Fruit fly (Drosophila melanogaster): ENCODE measurements around the gene croc.

The croc gene

dm6 chr3L:21476429-21477006 is at the start of gene croc:
TSS of gene croc (minus strand) at chr3L:21476479.
- TF ChIP-seq cad (GFP tag; optimal IDR thresholded peaks at IDR 0.05) (no peak), seq (GFP tag; IDR thresholded peaks at IDR 0.05) (peak; percentile 68; the same call in 1 of the 2 replicates), CG31388 (GFP tag; optimal IDR thresholded peaks at IDR 0.05) (no peak), sc (optimal IDR thresholded peaks at IDR 0.05) (no peak), sc (GFP tag; optimal IDR thresholded peaks at IDR 0.05) (no peak), CG11093 (GFP tag; IDR thresholded peaks at IDR 0.05) (no peak), run (tag; optimal IDR thresholded peaks at IDR 0.05) (no peak), Hand (GFP tag; optimal IDR thresholded peaks at IDR 0.05) (no peak), hb (GFP tag; IDR thresholded peaks at IDR 0.05; ENCODE audit: partially characterized antibody) (no peak), lola (GFP tag; optimal IDR thresholded peaks at IDR 0.05) (peak in 1 of 3 experiments; percentile 54), Med (GFP tag) (no peak), lov (optimal IDR thresholded peaks at IDR 0.05) (no peak), lov (GFP tag; IDR thresholded peaks at IDR 0.05) (0 out of 3 replicates have a peak, but pooled peaks have one; percentile 13), TFAM (GFP tag; optimal IDR thresholded peaks at IDR 0.05) (no peak), tin (GFP tag; optimal IDR thresholded peaks at IDR 0.05) (peak; percentile 33), ci (GFP tag; IDR thresholded peaks at IDR 0.05) (peak; percentile 59; the same call in 1 of the 3 replicates), CG32767 (GFP tag; IDR thresholded peaks at IDR 0.05) (0 out of 2 replicates have a peak, but pooled peaks have one; percentile 27), CG3163 (GFP tag; optimal IDR thresholded peaks at IDR 0.05) (peak; percentile 37), CG4360 (GFP tag; IDR thresholded peaks at IDR 0.05) (peak; percentile 87), Xrp1 (GFP tag; IDR thresholded peaks at IDR 0.05) (no peak), Deaf1 (tag; optimal IDR thresholded peaks at IDR 0.05) (peak; percentile 11), chn (GFP tag; optimal IDR thresholded peaks at IDR 0.05) (no peak), CG11504 (tag; optimal IDR thresholded peaks at IDR 0.05) (no peak), ERR (GFP tag; optimal IDR thresholded peaks at IDR 0.05) (no peak), CG18619 (GFP tag; optimal IDR thresholded peaks at IDR 0.05) (no peak), CG16779 (GFP tag; IDR thresholded peaks at IDR 0.05) (no peak), Trl (optimal IDR thresholded peaks at IDR 0.05) (peak; percentile 87 to 97), Trl (GFP tag; optimal IDR thresholded peaks at IDR 0.05) (peak; percentile 31), ewg (GFP tag; optimal IDR thresholded peaks at IDR 0.05) (peak; percentile 82), CG11398 (GFP tag; optimal IDR thresholded peaks at IDR 0.05) (peak; percentile 42), da (GFP tag; optimal IDR thresholded peaks at IDR 0.05) (peak; percentile 63), sens (GFP tag) (peak; percentile 65), Nf-YA (GFP tag; IDR thresholded peaks at IDR 0.05) (peak; percentile 75), CG17328 (GFP tag; IDR thresholded peaks at IDR 0.05) (peak; percentile 98), disco-r (GFP tag; optimal IDR thresholded peaks at IDR 0.05) (no peak), CG4404 (GFP tag; IDR thresholded peaks at IDR 0.05) (no peak), CG2202 (tag; optimal IDR thresholded peaks at IDR 0.05) (no peak), CG9876 (GFP tag; optimal IDR thresholded peaks at IDR 0.05) (no peak), Neu2 (GFP tag; optimal IDR thresholded peaks at IDR 0.05; ENCODE audit: borderline replicate concordance) (peak; percentile 78), Hmr (GFP tag; optimal IDR thresholded peaks at IDR 0.05) (peak; percentile 1), MESR4 (GFP tag; optimal IDR thresholded peaks at IDR 0.05) (no peak), Lhr (GFP tag; optimal IDR thresholded peaks at IDR 0.05) (no peak), crol (GFP tag; IDR thresholded peaks at IDR 0.05) (peak; percentile 63), maf-S (GFP tag; optimal IDR thresholded peaks at IDR 0.05) (no peak), Dfd (GFP tag; optimal IDR thresholded peaks at IDR 0.05) (no peak), tll (GFP tag; optimal IDR thresholded peaks at IDR 0.05) (peak; percentile 96 to 98), HLHmδ (GFP tag; optimal IDR thresholded peaks at IDR 0.05) (peak; percentile 1), CG33213 (GFP tag; optimal IDR thresholded peaks at IDR 0.05) (no peak), Fer3 (tag; optimal IDR thresholded peaks at IDR 0.05) (no peak), Bdp1 (GFP tag; optimal IDR thresholded peaks at IDR 0.05) (no peak), Nf-YB (GFP tag; optimal IDR thresholded peaks at IDR 0.05) (peak; percentile 99), CG11695 (GFP tag; IDR thresholded peaks at IDR 0.05) (no peak)
